Worm (Caenorhabditis elegans) whole organism, young adult: Measurements from ENCODE around the gene nhr-258.

Source experiments
- F10E7.11 ChIP-seq: sonication (generic microtip); optimal IDR thresholded peaks from 2 replicates; lab custom pipeline; 2017; ENCODE audit warnings: mild to moderate bottlenecking, missing genetic modification characterization, moderate library complexity, missing compliant biosample characterization
- F23B12.7 ChIP-seq: sonication (generic microtip); optimal IDR thresholded peaks from 2 replicates; lab custom pipeline; 2017; ENCODE audit warnings: missing genetic modification characterization, mild to moderate bottlenecking, missing compliant biosample characterization, antibody characterized with exemption, moderate library complexity; ENCODE audit not compliant: insufficient read depth
- F33H1.4 ChIP-seq: fragments of 200-800 bp; sonication (Bioruptor generic); IDR thresholded peaks from 2 replicates; pipeline ENCODE4 v1.3.6; 2022; ENCODE audit warnings: missing genetic modification reagents, missing genetic modification characterization, missing compliant biosample characterization
- F49E8.2 ChIP-seq: sonication (generic microtip); optimal IDR thresholded peaks from 3 replicates; lab custom pipeline; 2017; ENCODE audit warnings: missing genetic modification characterization, mild to moderate bottlenecking, missing compliant biosample characterization, antibody characterized with exemption, moderate library complexity; ENCODE audit not compliant: insufficient read depth
- F55B11.4 ChIP-seq: sonication (generic microtip); optimal IDR thresholded peaks from 2 replicates; lab custom pipeline; 2016; ENCODE audit warnings: missing compliant biosample characterization, missing genetic modification characterization, borderline replicate concordance; ENCODE audit not compliant: insufficient read depth
- K11D2.4 ChIP-seq: fragments of 200-800 bp; sonication (Bioruptor generic); IDR thresholded peaks from 2 replicates; pipeline ENCODE4 v1.3.6; 2022; ENCODE audit warnings: missing genetic modification reagents, missing genetic modification characterization, missing compliant biosample characterization
- T26A5.8 ChIP-seq: sonication (generic microtip); optimal IDR thresholded peaks from 2 replicates; lab custom pipeline; 2016; ENCODE audit warnings: missing genetic modification characterization, missing compliant biosample characterization
- Y95B8A.8 ChIP-seq: fragments of 200-800 bp; sonication (Bioruptor generic); IDR thresholded peaks from 2 replicates; pipeline ENCODE4 v1.3.6; 2022; ENCODE audit warnings: missing genetic modification reagents, missing genetic modification characterization, missing compliant biosample characterization
- ZK185.1 ChIP-seq: sonication (generic microtip); optimal IDR thresholded peaks from 2 replicates; lab custom pipeline; 2016; ENCODE audit warnings: mild to moderate bottlenecking, missing genetic modification characterization, missing compliant biosample characterization; ENCODE audit not compliant: poor library complexity, severe bottlenecking
- aptf-3 ChIP-seq: fragments of 200-800 bp; sonication (Bioruptor generic); IDR thresholded peaks from 2 replicates; pipeline ENCODE4 v1.3.6; 2022; ENCODE audit warnings: missing genetic modification characterization, missing compliant biosample characterization
- ccch-3 ChIP-seq: fragments of 200-800 bp; sonication (Bioruptor generic); optimal IDR thresholded peaks from 2 replicates; lab custom pipeline; 2018; ENCODE audit warnings: mild to moderate bottlenecking, missing genetic modification characterization, missing compliant biosample characterization
- cebp-1 ChIP-seq, 2 experiments: fragments of 200-800 bp in 1 of 2; sonication (Bioruptor generic) in 1 of 2; sonication (generic microtip) in 1 of 2; IDR thresholded peaks in 1 of 2; optimal IDR thresholded peaks in 1 of 2; 2 replicates each; pipeline versions ENCODE4 v1.3.6 to Lab custom; 2017 to 2022; ENCODE audit warnings: missing compliant biosample characterization in 2 of 2, missing genetic modification characterization in 2 of 2, mild to moderate bottlenecking in 1 of 2, missing genetic modification reagents in 1 of 2, moderate library complexity in 1 of 2
- ceh-27 ChIP-seq: fragments of 200-800 bp; sonication (Bioruptor generic); optimal IDR thresholded peaks from 2 replicates; lab custom pipeline; 2018; ENCODE audit warnings: mild to moderate bottlenecking, missing genetic modification characterization, moderate library complexity, missing compliant biosample characterization
- ceh-58 ChIP-seq: fragments of 200-800 bp; sonication (Bioruptor generic); IDR thresholded peaks from 2 replicates; pipeline ENCODE4 v1.3.6; 2022; ENCODE audit warnings: missing genetic modification characterization, missing compliant biosample characterization
- chd-7 ChIP-seq: sonication (generic microtip); optimal IDR thresholded peaks from 2 replicates; lab custom pipeline; 2016; ENCODE audit warnings: mild to moderate bottlenecking, missing genetic modification characterization, moderate library complexity, missing compliant biosample characterization
- die-1 ChIP-seq: sonication (generic microtip); optimal IDR thresholded peaks from 2 replicates; lab custom pipeline; 2016; ENCODE audit warnings: missing genotype, mild to moderate bottlenecking, missing genetic modification characterization, missing compliant biosample characterization
- dpff-1 ChIP-seq: sonication (generic microtip); optimal IDR thresholded peaks from 2 replicates; lab custom pipeline; 2017; ENCODE audit warnings: mild to moderate bottlenecking, missing genetic modification characterization, missing compliant biosample characterization
- dpl-1 ChIP-seq: fragments of 150-350 bp; optimal IDR thresholded peaks from 2 replicates; lab custom pipeline; 2014; ENCODE audit warnings: missing biosample characterization, missing genetic modification reagents, missing genetic modification characterization
- efl-1 ChIP-seq: fragments of 150-350 bp; optimal IDR thresholded peaks from 2 replicates; lab custom pipeline; 2014; ENCODE audit warnings: missing biosample characterization, missing genetic modification reagents, missing genetic modification characterization
- him-1 ChIP-seq: sonication (generic microtip); optimal IDR thresholded peaks from 2 replicates; lab custom pipeline; 2016; ENCODE audit warnings: missing genotype, missing genetic modification reagents, missing genetic modification characterization, missing compliant biosample characterization
- hlh-26 ChIP-seq: fragments of 200-800 bp; sonication (Bioruptor generic); conservative IDR thresholded peaks from 2 replicates; pipeline ENCODE4 v1.3.6; 2022; ENCODE audit warnings: missing genetic modification reagents, missing genetic modification characterization, missing compliant biosample characterization
- hmg-1.2 ChIP-seq: fragments of 200-800 bp; sonication (Bioruptor generic); IDR thresholded peaks from 2 replicates; pipeline ENCODE4 v1.3.6; 2022; ENCODE audit warnings: missing genetic modification reagents, missing genetic modification characterization, missing compliant biosample characterization
- lag-1 ChIP-seq: fragments of 200-800 bp; sonication (Bioruptor generic); IDR thresholded peaks from 2 replicates; pipeline ENCODE4 v1.3.6; 2022; ENCODE audit warnings: missing genetic modification reagents, missing genetic modification characterization, missing compliant biosample characterization
- lin-35 ChIP-seq, 3 experiments: fragments of 150-350 bp in 2 of 3; sonication (generic microtip) in 1 of 3; optimal IDR thresholded peaks; 2 replicates each; lab custom pipeline; 2014 to 2018; ENCODE audit warnings: missing biosample characterization in 3 of 3, missing genetic modification characterization in 3 of 3, missing genetic modification reagents in 3 of 3
- lin-40 ChIP-seq: sonication (generic microtip); optimal IDR thresholded peaks from 2 replicates; lab custom pipeline; 2016; ENCODE audit warnings: missing genetic modification characterization, mild to moderate bottlenecking, missing compliant biosample characterization, missing genotype, missing genetic modification reagents
- lir-1 ChIP-seq: fragments of 200-800 bp; sonication (Bioruptor generic); conservative IDR thresholded peaks from 2 replicates; pipeline ENCODE4 v1.3.6; 2022; ENCODE audit warnings: missing genetic modification reagents, missing genetic modification characterization, missing compliant biosample characterization
- madf-10 ChIP-seq: sonication (generic microtip); optimal IDR thresholded peaks from 2 replicates; lab custom pipeline; 2016; ENCODE audit warnings: mild to moderate bottlenecking, missing genetic modification characterization, missing compliant biosample characterization
- madf-3 ChIP-seq: fragments of 200-800 bp; sonication (Bioruptor generic); IDR thresholded peaks from 2 replicates; pipeline ENCODE4 v1.3.6; 2022; ENCODE audit warnings: missing genetic modification reagents, missing genetic modification characterization, missing compliant biosample characterization
- madf-8 ChIP-seq: fragments of 200-800 bp; sonication (Bioruptor generic); conservative IDR thresholded peaks from 2 replicates; pipeline ENCODE4 v1.3.6; 2022; ENCODE audit warnings: missing genetic modification reagents, missing genetic modification characterization, missing compliant biosample characterization
- mel-28 ChIP-seq: sonication (generic microtip); optimal IDR thresholded peaks from 2 replicates; lab custom pipeline; 2016; ENCODE audit warnings: borderline replicate concordance, mild to moderate bottlenecking, missing genetic modification characterization, missing compliant biosample characterization
- mes-4 ChIP-seq: sonication (generic microtip); optimal IDR thresholded peaks from 2 replicates; lab custom pipeline; 2016; ENCODE audit warnings: missing genotype, missing genetic modification characterization, missing compliant biosample characterization
- nfya-1 ChIP-seq: sonication (generic microtip); optimal IDR thresholded peaks from 2 replicates; lab custom pipeline; 2017; ENCODE audit warnings: antibody characterized with exemption, missing compliant biosample characterization, missing genetic modification characterization, borderline replicate concordance; ENCODE audit not compliant: insufficient read depth
- nhr-90 ChIP-seq: sonication (generic microtip); optimal IDR thresholded peaks from 2 replicates; lab custom pipeline; 2016; ENCODE audit warnings: missing genotype, mild to moderate bottlenecking, missing genetic modification characterization, missing compliant biosample characterization
- rec-8 ChIP-seq, 2 experiments: sonication (generic microtip); optimal IDR thresholded peaks; 2 replicates each; lab custom pipeline; 2016; ENCODE audit warnings: mild to moderate bottlenecking in 2 of 2, missing genetic modification characterization in 2 of 2, missing genetic modification reagents in 2 of 2, missing genotype in 2 of 2, missing biosample characterization in 1 of 2, missing compliant biosample characterization in 1 of 2, moderate library complexity in 1 of 2
- repo-1 ChIP-seq: sonication (generic microtip); optimal IDR thresholded peaks from 2 replicates; lab custom pipeline; 2017; ENCODE audit warnings: mild to moderate bottlenecking, missing genetic modification characterization, missing compliant biosample characterization
- rpc-1 ChIP-seq, 2 experiments: fragments of 150-350 bp in 1 of 2; sonication (generic microtip) in 1 of 2; optimal IDR thresholded peaks; 2 replicates each; lab custom pipeline; 2014 to 2018; ENCODE audit warnings: missing biosample characterization in 1 of 2, missing genetic modification characterization in 1 of 2, missing genetic modification reagents in 1 of 2, missing genotype in 1 of 2
- snpc-1.1 ChIP-seq: sonication (generic microtip); optimal IDR thresholded peaks from 2 replicates; lab custom pipeline; 2017; ENCODE audit warnings: missing genetic modification characterization, mild to moderate bottlenecking, missing compliant biosample characterization, antibody characterized with exemption, moderate library complexity, missing genotype, missing genetic modification reagents; ENCODE audit not compliant: insufficient read depth
- snpc-1.3 ChIP-seq: sonication (generic microtip); optimal IDR thresholded peaks from 2 replicates; lab custom pipeline; 2017; ENCODE audit warnings: missing genetic modification characterization, mild to moderate bottlenecking, missing compliant biosample characterization, antibody characterized with exemption, moderate library complexity, missing genotype, missing genetic modification reagents; ENCODE audit not compliant: insufficient read depth
- snpc-3.4 ChIP-seq: sonication (generic microtip); optimal IDR thresholded peaks from 2 replicates; lab custom pipeline; 2017; ENCODE audit warnings: missing genetic modification characterization, mild to moderate bottlenecking, missing compliant biosample characterization, antibody characterized with exemption, moderate library complexity, missing genotype, missing genetic modification reagents
- snpc-4 ChIP-seq, 5 experiments: fragments of 150-350 bp in 1 of 5; sonication (generic microtip) in 4 of 5; optimal IDR thresholded peaks; 2 replicates each; lab custom pipeline; 2014 to 2018; ENCODE audit warnings: missing genetic modification characterization in 5 of 5, missing biosample characterization in 3 of 5, antibody characterized with exemption in 2 of 5, mild to moderate bottlenecking in 2 of 5, missing compliant biosample characterization in 2 of 5, missing genotype in 2 of 5, moderate library complexity in 2 of 5, missing genetic modification reagents in 1 of 5
- tbp1 ChIP-seq: fragments of 200-800 bp; sonication (Bioruptor generic); optimal IDR thresholded peaks from 2 replicates; lab custom pipeline; 2018; ENCODE audit warnings: mild to moderate bottlenecking, missing genetic modification characterization, missing compliant biosample characterization
- tbx-9 ChIP-seq: sonication (generic microtip); optimal IDR thresholded peaks from 2 replicates; lab custom pipeline; 2016; ENCODE audit warnings: borderline replicate concordance, missing genetic modification characterization, inconsistent platforms, missing compliant biosample characterization
- zim-3 ChIP-seq: sonication (generic microtip); optimal IDR thresholded peaks from 2 replicates; lab custom pipeline; 2017; ENCODE audit warnings: mild to moderate bottlenecking, missing genetic modification characterization, moderate library complexity, missing compliant biosample characterization
- ztf-18 ChIP-seq: sonication (generic microtip); optimal IDR thresholded peaks from 2 replicates; lab custom pipeline; 2016; ENCODE audit warnings: missing genotype, mild to moderate bottlenecking, missing genetic modification characterization, missing compliant biosample characterization
- ztf-22 ChIP-seq: fragments of 200-800 bp; sonication (Bioruptor generic); optimal IDR thresholded peaks from 2 replicates; lab custom pipeline; 2018; ENCODE audit warnings: mild to moderate bottlenecking, missing genetic modification characterization, moderate library complexity, missing compliant biosample characterization
- ztf-26 ChIP-seq: sonication (generic microtip); optimal IDR thresholded peaks from 2 replicates; lab custom pipeline; 2017; ENCODE audit warnings: missing genetic modification characterization, missing compliant biosample characterization

Gene nhr-258

DNA sequence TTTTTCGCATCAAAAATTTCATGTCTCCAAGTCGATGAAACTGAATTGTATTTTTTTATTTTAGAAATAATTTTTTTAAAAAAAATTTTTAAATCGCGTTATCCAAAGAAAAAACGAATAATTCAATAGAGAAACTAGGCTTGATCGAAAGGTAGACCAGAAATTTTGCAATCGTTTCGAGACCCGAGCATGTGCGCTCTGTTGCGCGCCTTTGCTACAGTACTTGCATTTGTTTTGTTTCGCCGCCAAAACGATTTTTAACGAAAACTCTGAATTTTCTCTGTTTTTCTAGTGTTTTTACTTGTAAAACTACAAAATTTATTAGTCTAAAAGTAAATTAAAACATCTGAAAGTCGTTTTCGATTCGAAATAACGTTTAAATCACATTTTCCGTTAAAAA, 16.5 kb downstream of the nhr-258 start (continued):
- no peak for TF ChIP-seq snpc-4 (GFP tag; optimal IDR thresholded peaks at IDR 0.05; lab: Kevin White, UChicago)
- no peak for TF ChIP-seq snpc-4 (tag; optimal IDR thresholded peaks at IDR 0.05; lab: Kevin White, UChicago)
- TF ChIP-seq snpc-1.1 (tag; lab: Kevin White, UChicago): no peak
- no peak for TF ChIP-seq ztf-26
- no peak for TF ChIP-seq ccch-3 (GFP tag; lab: Kevin White, UChicago)
- no peak for TF ChIP-seq him-1 (tag; lab: Kevin White, UChicago)
- no peak for TF ChIP-seq madf-3 (GFP tag; lab: Robert Waterston, UW)
- TF ChIP-seq ztf-18: no peak
- TF ChIP-seq nfya-1 (tag; lab: Kevin White, UChicago): no peak
- TF ChIP-seq chd-7 (tag; lab: Kevin White, UChicago): no peak
- no peak for TF ChIP-seq hlh-26 (GFP tag; lab: Robert Waterston, UW)
- peak; percentile 86 for TF ChIP-seq efl-1 (GFP tag; lab: Kevin White, UChicago)
- TF ChIP-seq madf-10 (tag; lab: Kevin White, UChicago): no peak
- TF ChIP-seq lag-1 (GFP tag; lab: Robert Waterston, UW): no peak
- peak; percentile 5 for TF ChIP-seq F23B12.7 (tag; lab: Kevin White, UChicago)
- TF ChIP-seq ceh-27: no peak
- TF ChIP-seq madf-8 (GFP tag; lab: Robert Waterston, UW): peak; percentile 93
- TF ChIP-seq ztf-22 (GFP tag; lab: Kevin White, UChicago): no peak
- TF ChIP-seq rpc-1 (optimal IDR thresholded peaks at IDR 0.05; lab: Kevin White, UChicago): no peak
- TF ChIP-seq rpc-1 (tag; optimal IDR thresholded peaks at IDR 0.05; lab: Kevin White, UChicago): no peak
- TF ChIP-seq F33H1.4 (GFP tag; lab: Robert Waterston, UW): peak; percentile 94
- TF ChIP-seq K11D2.4 (GFP tag; lab: Robert Waterston, UW): no peak
- TF ChIP-seq Y95B8A.8 (GFP tag; lab: Robert Waterston, UW): no peak
- no peak for TF ChIP-seq rec-8 (tag; optimal IDR thresholded peaks at IDR 0.05; lab: Kevin White, UChicago)
- no peak for TF ChIP-seq mes-4 (tag; lab: Kevin White, UChicago)
- no peak for TF ChIP-seq tbp1
- no peak for TF ChIP-seq mel-28 (tag; lab: Kevin White, UChicago)
- TF ChIP-seq nhr-90 (tag; lab: Kevin White, UChicago): no peak
- TF ChIP-seq lin-35 (GFP tag; optimal IDR thresholded peaks at IDR 0.05; lab: Kevin White, UChicago): no peak
- no peak for TF ChIP-seq zim-3 (tag; lab: Kevin White, UChicago)
- no peak for TF ChIP-seq aptf-3
- peak; percentile 6 for TF ChIP-seq snpc-1.3 (tag; lab: Kevin White, UChicago)
- no peak for TF ChIP-seq ceh-58 (GFP tag; lab: Robert Waterston, UW)
- no peak for TF ChIP-seq T26A5.8 (tag; lab: Kevin White, UChicago)
- TF ChIP-seq lir-1: no peak
- peak; percentile 55 for TF ChIP-seq dpl-1 (GFP tag; lab: Kevin White, UChicago)
- no peak for TF ChIP-seq die-1 (tag; lab: Kevin White, UChicago)
- no peak; the same call in 1 of the 2 replicates for TF ChIP-seq hmg-1.2
- TF ChIP-seq F49E8.2 (tag; lab: Kevin White, UChicago): no peak
- no peak for TF ChIP-seq F10E7.11 (tag; lab: Kevin White, UChicago)
- TF ChIP-seq ZK185.1: no peak
- TF ChIP-seq lin-40 (tag; lab: Kevin White, UChicago): no peak
- TF ChIP-seq dpff-1 (tag; lab: Kevin White, UChicago): no peak
- no peak for TF ChIP-seq F55B11.4
- no peak for TF ChIP-seq tbx-9
- no peak for TF ChIP-seq cebp-1 (GFP tag; IDR thresholded peaks at IDR 0.05; lab: Robert Waterston, UW)
- no peak for TF ChIP-seq cebp-1 (tag; optimal IDR thresholded peaks at IDR 0.05; lab: Kevin White, UChicago)
- peak; percentile 60 for TF ChIP-seq snpc-3.4 (tag; lab: Kevin White, UChicago)
- no peak for TF ChIP-seq repo-1 (tag; lab: Kevin White, UChicago)
